Worm (Caenorhabditis elegans) whole organism, mixed stage, embryonic: ENCODE measurements around the gene Y5H2B.3.
"Not testable (repeated sequence)": the region's sequence is repeated elsewhere in the genome, so short reads cannot be mapped to it uniquely, and the experiment has no call there.

Experiments
- M03D4.4 ChIP-seq: sonication (generic microtip); optimal IDR thresholded peaks from 2 replicates; lab custom pipeline; 2017; ENCODE audit warnings: mild to moderate bottlenecking, missing genetic modification characterization, missing compliant biosample characterization
- bed-3 ChIP-seq: fragments of 200-800 bp; sonication (Bioruptor generic); optimal IDR thresholded peaks from 3 replicates; lab custom pipeline; 2018; ENCODE audit warnings: mild to moderate bottlenecking, missing genetic modification characterization, moderate library complexity, missing compliant biosample characterization
- blmp-1 ChIP-seq: fragments of 150-350 bp; optimal IDR thresholded peaks from 2 replicates; lab custom pipeline; 2014; ENCODE audit warnings: missing biosample characterization, missing genetic modification characterization
- ceh-39 ChIP-seq: fragments of 150-350 bp; optimal IDR thresholded peaks from 2 replicates; lab custom pipeline; 2014; ENCODE audit warnings: missing biosample characterization, missing genetic modification characterization
- ceh-43 ChIP-seq: fragments of 200-800 bp; sonication (Bioruptor generic); optimal IDR thresholded peaks from 2 replicates; lab custom pipeline; 2018; ENCODE audit warnings: mild to moderate bottlenecking, missing genetic modification characterization, moderate library complexity, missing compliant biosample characterization
- ceh-83 ChIP-seq: fragments of 200-800 bp; sonication (Bioruptor generic); optimal IDR thresholded peaks from 2 replicates; lab custom pipeline; 2018; ENCODE audit warnings: mild to moderate bottlenecking, missing genetic modification characterization, missing compliant biosample characterization
- cnd-1 ChIP-seq: fragments of 200-800 bp; sonication (Bioruptor generic); optimal IDR thresholded peaks from 2 replicates; lab custom pipeline; 2018; ENCODE audit warnings: mild to moderate bottlenecking, missing genetic modification characterization, missing compliant biosample characterization
- drap-1 ChIP-seq: fragments of 200-800 bp; sonication (Bioruptor generic); optimal IDR thresholded peaks from 3 replicates; lab custom pipeline; 2018; ENCODE audit warnings: mild to moderate bottlenecking, missing genetic modification characterization, missing compliant biosample characterization
- elt-1 ChIP-seq: sonication (generic microtip); optimal IDR thresholded peaks from 2 replicates; lab custom pipeline; 2017; ENCODE audit warnings: missing genetic modification characterization, mild to moderate bottlenecking, missing compliant biosample characterization, antibody characterized with exemption, moderate library complexity, borderline replicate concordance; ENCODE audit not compliant: insufficient read depth
- ham-2 ChIP-seq: fragments of 200-800 bp; sonication (Bioruptor generic); optimal IDR thresholded peaks from 2 replicates; lab custom pipeline; 2018; ENCODE audit warnings: mild to moderate bottlenecking, missing genetic modification characterization, missing compliant biosample characterization
- hlh-1 ChIP-seq: fragments of 150-350 bp; optimal IDR thresholded peaks from 2 replicates; lab custom pipeline; 2014; ENCODE audit warnings: missing biosample characterization, missing genetic modification reagents, missing genetic modification characterization
- lin-13 ChIP-seq: fragments of 150-350 bp; optimal IDR thresholded peaks from 2 replicates; lab custom pipeline; 2014; ENCODE audit warnings: missing biosample characterization, missing genetic modification characterization
- lin-32 ChIP-seq: fragments of 200-800 bp; sonication (Bioruptor generic); optimal IDR thresholded peaks from 2 replicates; lab custom pipeline; 2018; ENCODE audit warnings: mild to moderate bottlenecking, missing genetic modification characterization, missing compliant biosample characterization
- lsy-2 ChIP-seq: fragments of 150-350 bp; optimal IDR thresholded peaks from 2 replicates; lab custom pipeline; 2014; ENCODE audit warnings: missing biosample characterization, missing genetic modification characterization
- mab-5 ChIP-seq: fragments of 150-350 bp; optimal IDR thresholded peaks from 2 replicates; lab custom pipeline; 2014; ENCODE audit warnings: missing biosample characterization, missing genetic modification characterization
- mep-1 ChIP-seq: fragments of 150-350 bp; optimal IDR thresholded peaks from 2 replicates; lab custom pipeline; 2017; ENCODE audit warnings: missing biosample characterization, missing genetic modification reagents, missing genetic modification characterization, inconsistent platforms
- nhr-12 ChIP-seq: fragments of 150-350 bp; optimal IDR thresholded peaks from 2 replicates; lab custom pipeline; 2014; ENCODE audit warnings: missing biosample characterization, missing genetic modification characterization
- nhr-2 ChIP-seq: fragments of 150-350 bp; optimal IDR thresholded peaks from 2 replicates; lab custom pipeline; 2014; ENCODE audit warnings: missing biosample characterization, missing genetic modification characterization
- nhr-237 ChIP-seq: fragments of 150-350 bp; optimal IDR thresholded peaks from 2 replicates; lab custom pipeline; 2014; ENCODE audit warnings: missing biosample characterization, missing genetic modification characterization
- nhr-28 ChIP-seq: fragments of 150-350 bp; optimal IDR thresholded peaks from 2 replicates; lab custom pipeline; 2014; ENCODE audit warnings: missing biosample characterization, missing genetic modification characterization
- pha-4 ChIP-seq: fragments of 150-350 bp; optimal IDR thresholded peaks from 2 replicates; lab custom pipeline; 2018; ENCODE audit warnings: missing biosample characterization, missing genetic modification reagents, missing genetic modification characterization
- sem-2 ChIP-seq: fragments of 200-800 bp; sonication (Bioruptor generic); optimal IDR thresholded peaks from 2 replicates; lab custom pipeline; 2018; ENCODE audit warnings: mild to moderate bottlenecking, missing genetic modification characterization, missing compliant biosample characterization
- snpc-4 ChIP-seq: fragments of 150-350 bp; optimal IDR thresholded peaks from 2 replicates; lab custom pipeline; 2014; ENCODE audit warnings: missing biosample characterization, missing genetic modification characterization
- sptf-1 ChIP-seq: sonication (generic microtip); optimal IDR thresholded peaks from 2 replicates; lab custom pipeline; 2017; ENCODE audit warnings: mild to moderate bottlenecking, missing genetic modification characterization, moderate library complexity, missing compliant biosample characterization
- tbx-8 ChIP-seq: fragments of 200-800 bp; sonication (Bioruptor generic); optimal IDR thresholded peaks from 2 replicates; lab custom pipeline; 2018; ENCODE audit warnings: mild to moderate bottlenecking, missing genetic modification characterization, moderate library complexity, missing compliant biosample characterization
- unc-120 ChIP-seq: sonication (generic microtip); optimal IDR thresholded peaks from 2 replicates; lab custom pipeline; 2017; ENCODE audit warnings: missing genetic modification characterization, missing compliant biosample characterization; ENCODE audit not compliant: poor library complexity, severe bottlenecking
- unc-39 ChIP-seq: fragments of 150-350 bp; optimal IDR thresholded peaks from 2 replicates; lab custom pipeline; 2014; ENCODE audit warnings: missing biosample characterization, missing genetic modification characterization
- unc-62 ChIP-seq: fragments of 150-350 bp; optimal IDR thresholded peaks from 2 replicates; lab custom pipeline; 2014; ENCODE audit warnings: missing biosample characterization, missing genetic modification reagents, missing genetic modification characterization
- zip-8 ChIP-seq: fragments of 150-350 bp; optimal IDR thresholded peaks from 2 replicates; lab custom pipeline; 2014; ENCODE audit warnings: missing biosample characterization, missing genetic modification characterization
- ztf-11 ChIP-seq: fragments of 150-350 bp; optimal IDR thresholded peaks from 2 replicates; lab custom pipeline; 2014; ENCODE audit warnings: missing biosample characterization, missing genetic modification characterization

Gene Y5H2B.3

DNA sequence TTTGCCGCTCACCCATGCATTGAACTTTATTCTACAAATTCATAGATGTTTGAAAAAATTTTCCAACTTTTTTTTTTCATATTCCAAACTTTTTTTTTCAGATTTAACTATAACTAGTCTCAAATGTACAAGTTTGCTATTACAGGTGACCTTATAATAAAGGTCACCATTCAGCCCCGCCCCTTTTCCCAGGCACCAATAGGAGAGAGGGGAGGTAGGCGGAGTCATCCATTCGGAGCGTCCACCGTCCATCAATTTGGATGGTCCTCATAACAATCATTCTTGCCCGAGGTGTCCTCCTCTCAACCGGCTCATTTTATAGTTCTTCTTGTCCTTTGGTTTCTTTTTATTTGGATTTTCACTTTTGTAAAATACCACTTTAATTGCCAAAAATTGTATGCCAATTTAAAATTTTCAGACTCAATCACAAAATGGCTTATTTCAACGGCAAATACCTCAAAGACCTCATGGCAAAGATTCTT, at the start of gene Y5H2B.3:
Gene Y5H2B.3 (plus strand): TSS at position 432 of the 482 bp plus-strand sequence.
- TF ChIP-seq lsy-2 (tag; lab: Kevin White, UChicago), result no peak
- TF ChIP-seq unc-62 (GFP tag; lab: Kevin White, UChicago), result no peak
- TF ChIP-seq hlh-1 (tag; lab: Kevin White, UChicago), result no peak
- no peak for TF ChIP-seq cnd-1 (tag; lab: Kevin White, UChicago)
- TF ChIP-seq zip-8 (tag; lab: Kevin White, UChicago), result no peak
- no peak for TF ChIP-seq snpc-4 (tag; lab: Kevin White, UChicago)
- TF ChIP-seq nhr-28, result no peak
- TF ChIP-seq lin-13 (tag; lab: Kevin White, UChicago), result no peak
- TF ChIP-seq blmp-1 (tag; lab: Kevin White, UChicago), result no peak
- no peak for TF ChIP-seq M03D4.4
- no peak for TF ChIP-seq pha-4 (tag; lab: Kevin White, UChicago)
- TF ChIP-seq ceh-83 (GFP tag; lab: Kevin White, UChicago), result no peak
- TF ChIP-seq ceh-43, result no peak

DNA sequence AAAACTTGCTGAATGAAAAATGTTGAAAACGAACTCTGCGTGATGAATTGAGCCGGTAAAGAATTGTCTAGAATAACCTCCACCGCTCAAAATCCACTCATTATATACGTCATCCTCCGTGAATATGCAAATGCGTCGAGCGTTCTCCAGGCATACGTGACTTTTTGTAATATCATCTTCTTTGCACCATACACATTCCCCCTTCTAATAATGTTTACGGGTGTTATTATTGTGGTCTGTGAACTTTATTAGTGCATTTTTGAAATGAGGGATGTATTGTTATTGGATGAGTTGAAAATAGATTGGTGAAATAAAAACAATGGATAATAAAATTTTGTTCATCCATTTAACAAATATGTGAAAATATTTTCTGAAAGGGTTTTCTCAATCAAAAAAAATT, 48.2 kb upstream of the Y5H2B.3 start, which contains the start of gene F22F7.7:
Gene F22F7.7 (minus strand): TSS at position 125 of the 400 bp plus-strand sequence.
- TF ChIP-seq ceh-39 (tag; lab: Kevin White, UChicago) (no peak), drap-1 (GFP tag; lab: Kevin White, UChicago) (no peak), nhr-12 (tag; lab: Kevin White, UChicago) (no peak), lin-32 (no peak), hlh-1 (tag; lab: Kevin White, UChicago) (no peak), ztf-11 (no peak), bed-3 (no peak), unc-120 (tag; lab: Kevin White, UChicago) (no peak), unc-39 (no peak), ham-2 (GFP tag; lab: Kevin White, UChicago) (no peak), sptf-1 (tag; lab: Kevin White, UChicago) (no peak), pha-4 (tag; lab: Kevin White, UChicago) (no peak), elt-1 (tag; lab: Kevin White, UChicago) (no peak), nhr-2 (tag; lab: Kevin White, UChicago) (no peak), blmp-1 (tag; lab: Kevin White, UChicago) (no peak), mep-1 (tag; lab: Kevin White, UChicago) (no peak)

- not testable (repeated sequence) for TF ChIP-seq ham-2 (GFP tag; lab: Kevin White, UChicago); mab-5 (tag; lab: Kevin White, UChicago); bed-3
- TF ChIP-seq, all 35 proteins: peak for 0; not testable (repeated sequence) for 35
Measured at ce11 chrV:2144408-2144807, 43.7 kb upstream of the Y5H2B.3 start, which contains the start of gene F22F7.12. Gene F22F7.12, minus strand, starts transcription at chrV:2144508.

- TF ChIP-seq unc-39 (no peak), nhr-237 (tag; lab: Kevin White, UChicago) (no peak), mab-5 (tag; lab: Kevin White, UChicago) (no peak), ztf-11 (no peak), ham-2 (GFP tag; lab: Kevin White, UChicago) (no peak), nhr-12 (tag; lab: Kevin White, UChicago) (no peak), pha-4 (tag; lab: Kevin White, UChicago) (no peak), unc-120 (tag; lab: Kevin White, UChicago) (no peak), M03D4.4 (no peak), sem-2 (no peak), nhr-28 (no peak), snpc-4 (tag; lab: Kevin White, UChicago) (no peak), cnd-1 (tag; lab: Kevin White, UChicago) (no peak), tbx-8 (GFP tag; lab: Kevin White, UChicago) (no peak), sptf-1 (tag; lab: Kevin White, UChicago) (no peak), bed-3 (no peak), lin-32 (no peak)
Measured at ce11 chrV:2146044-2146443, 42.1 kb upstream of the Y5H2B.3 start, which contains the start of gene str-52. Gene str-52, minus strand, starts transcription at chrV:2146144.

- TF ChIP-seq zip-8 (tag; lab: Kevin White, UChicago) (no peak), sptf-1 (tag; lab: Kevin White, UChicago) (no peak), mab-5 (tag; lab: Kevin White, UChicago) (no peak), snpc-4 (tag; lab: Kevin White, UChicago) (no peak), M03D4.4 (no peak)
Measured at ce11 chrV:2146795-2147194, 41.3 kb upstream of the Y5H2B.3 start, which contains the start of gene srbc-20. Gene srbc-20, plus strand, starts transcription at chrV:2147095.
